Worm (Caenorhabditis elegans): ENCODE measurements around the gene sdz-19.

ce11 chrX:12534476-12534875 lies 31.3 kb upstream of the sdz-19 start:
- TF ChIP-seq snpc-4 (tag; optimal IDR thresholded peaks at IDR 0.05) = no peak
- no peak for TF ChIP-seq nhr-23 (tag; optimal IDR thresholded peaks at IDR 0.05)
- no peak for TF ChIP-seq elt-2 (tag; optimal IDR thresholded peaks at IDR 0.05)
- TF ChIP-seq R02D3.7 (tag; optimal IDR thresholded peaks at IDR 0.05) = no peak
- TF ChIP-seq ztf-11 (tag; optimal IDR thresholded peaks at IDR 0.05) = no peak
- no peak for TF ChIP-seq sea-2 (GFP tag; optimal IDR thresholded peaks at IDR 0.05)

Measured in whole organism, L3 larva.